Worm (Caenorhabditis elegans): ENCODE data around the gene C13A2.5.
"Not testable (repeated sequence)": the region's sequence is repeated elsewhere in the genome, so short reads cannot be mapped to it uniquely, and the experiment has no call there.

- not testable (repeated sequence) for TF ChIP-seq ama-1 (optimal IDR thresholded peaks at IDR 0.05); nhr-237 (tag; optimal IDR thresholded peaks at IDR 0.05); egl-27 (tag; optimal IDR thresholded peaks at IDR 0.05); dmd-9 (GFP tag; IDR thresholded peaks at IDR 0.05); lin-38 (GFP tag; IDR thresholded peaks at IDR 0.05); lin-39 (tag; optimal IDR thresholded peaks at IDR 0.05); cey-2 (tag; optimal IDR thresholded peaks at IDR 0.05; ENCODE audit: borderline replicate concordance, insufficient read depth); D1046.2 (GFP tag; IDR thresholded peaks at IDR 0.05); nhr-77 (tag; optimal IDR thresholded peaks at IDR 0.05); sdz-12 (GFP tag; optimal IDR thresholded peaks at IDR 0.05); mes-2 (tag; optimal IDR thresholded peaks at IDR 0.05; ENCODE audit: poor library complexity, severe bottlenecking)
Measured at ce11 chrV:7304506-7304905, 28.9 kb downstream of the C13A2.5 start, which contains the start of gene F07G11.2.
